Worm (Caenorhabditis elegans): Measurements from ENCODE around the gene nhx-4.

ce11 chrX:6865839-6866238 is 48.2 kb upstream of the nhx-4 start, which contains the start of gene odr-10:
- TF ChIP-seq attf-6 (GFP tag; IDR thresholded peaks at IDR 0.05) (no peak), lin-35 (GFP tag; optimal IDR thresholded peaks at IDR 0.05) (no peak), repo-1 (tag; optimal IDR thresholded peaks at IDR 0.05) (no peak), F55B11.4 (tag; optimal IDR thresholded peaks at IDR 0.05; ENCODE audit: borderline replicate concordance, insufficient read depth) (no peak), Y53G8AR.9 (GFP tag; conservative IDR thresholded peaks at IDR 0.05) (no peak), ZK185.1 (tag; optimal IDR thresholded peaks at IDR 0.05; ENCODE audit: poor library complexity, severe bottlenecking) (no peak)

Measured in whole organism, young adult.